Worm (Caenorhabditis elegans) whole organism, L4/young adult: ENCODE results near the gene Y77E11A.12.

Experiments
- W03F9.2 ChIP-seq: fragments of 150-350 bp; optimal IDR thresholded peaks from 2 replicates; lab custom pipeline; 2014; ENCODE audit warnings: missing biosample characterization, missing genetic modification characterization
- dao-5 ChIP-seq: sonication (generic microtip); optimal IDR thresholded peaks from 2 replicates; lab custom pipeline; 2016; ENCODE audit warnings: missing genotype, missing genetic modification characterization, moderate library complexity, missing compliant biosample characterization
- him-1 ChIP-seq: sonication (generic microtip); optimal IDR thresholded peaks from 2 replicates; lab custom pipeline; 2016; ENCODE audit warnings: missing genotype, missing genetic modification reagents, missing genetic modification characterization, missing compliant biosample characterization

DNA sequence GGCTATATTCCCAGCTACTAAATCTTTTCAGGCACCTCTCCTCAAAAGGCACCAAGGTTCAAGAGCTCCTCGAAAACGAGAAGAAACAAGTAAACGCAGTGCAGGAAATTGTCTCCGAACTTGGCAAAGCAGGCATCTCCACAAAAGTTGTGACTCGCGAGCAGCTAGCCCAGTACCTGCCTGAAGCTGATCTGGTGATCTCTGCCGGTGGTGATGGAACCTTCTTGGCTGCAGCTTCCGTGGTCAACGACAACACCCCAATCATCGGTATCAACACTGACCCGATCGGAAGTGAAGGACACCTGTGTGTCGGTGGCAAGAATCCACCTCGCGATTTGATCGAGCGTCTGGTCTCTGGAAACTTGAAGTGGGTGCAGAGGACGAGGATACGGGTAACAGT lies 16.7 kb downstream of the Y77E11A.12 start:
- TF ChIP-seq W03F9.2 (no peak), him-1 (tag; lab: Kevin White, UChicago) (no peak), dao-5 (tag; lab: Kevin White, UChicago) (no peak)
